Fruit fly (Drosophila melanogaster) whole organism, embryonic: ENCODE results near the gene sea.

Experiments used
- Ada2b ChIP-seq: fragments of 200-800 bp; sonication (Bioruptor generic); IDR thresholded peaks from 2 replicates; pipeline ENCODE4 v1.3.6; 2022; ENCODE audit warnings: missing biosample characterization, missing genetic modification characterization
- B-H2 ChIP-seq: fragments of 200-800 bp; sonication (Bioruptor generic); optimal IDR thresholded peaks from 2 replicates; lab custom pipeline; 2018; ENCODE audit warnings: missing biosample characterization, mild to moderate bottlenecking, missing genetic modification characterization
- Bteb2 ChIP-seq: fragments of 200-800 bp; sonication (Bioruptor generic); optimal IDR thresholded peaks from 2 replicates; lab custom pipeline; 2016; ENCODE audit warnings: missing biosample characterization, missing genetic modification characterization
- CG1024 ChIP-seq: fragments of 200-800 bp; sonication (Bioruptor generic); IDR thresholded peaks from 2 replicates; pipeline ENCODE4 v1.3.6; 2022; ENCODE audit warnings: missing biosample characterization, missing genetic modification characterization
- CG11695 ChIP-seq: fragments of 200-800 bp; sonication (Bioruptor generic); IDR thresholded peaks from 3 replicates; pipeline ENCODE4 v1.3.6; 2022; ENCODE audit warnings: missing biosample characterization, missing genetic modification characterization
- CG14014 ChIP-seq: fragments of 200-800 bp; sonication (Bioruptor generic); IDR thresholded peaks from 2 replicates; pipeline ENCODE4 v1.3.6; 2022; ENCODE audit warnings: missing biosample characterization, missing genetic modification characterization
- CG1647 ChIP-seq: fragments of 200-800 bp; sonication (Bioruptor generic); optimal IDR thresholded peaks from 3 replicates; lab custom pipeline; 2016; ENCODE audit warnings: missing biosample characterization, missing genetic modification characterization
- CG17328 ChIP-seq: fragments of 200-800 bp; sonication (Bioruptor generic); IDR thresholded peaks from 2 replicates; pipeline ENCODE4 v1.3.6; 2022; ENCODE audit warnings: missing biosample characterization, missing genetic modification characterization
- CG17912 ChIP-seq: fragments of 200-800 bp; sonication (Bioruptor generic); optimal IDR thresholded peaks from 2 replicates; lab custom pipeline; 2018; ENCODE audit warnings: missing biosample characterization, mild to moderate bottlenecking, missing genetic modification characterization
- CG18262 ChIP-seq: fragments of 200-800 bp; optimal IDR thresholded peaks from 3 replicates; lab custom pipeline; 2019; ENCODE audit warnings: missing biosample characterization, mild to moderate bottlenecking, missing genetic modification characterization, moderate library complexity
- CG2202 ChIP-seq: fragments of 200-800 bp; sonication (Bioruptor generic); optimal IDR thresholded peaks from 2 replicates; lab custom pipeline; 2018; ENCODE audit warnings: missing biosample characterization, mild to moderate bottlenecking, missing genetic modification characterization
- CG2712 ChIP-seq: fragments of 200-800 bp; optimal IDR thresholded peaks from 3 replicates; lab custom pipeline; 2019; ENCODE audit warnings: missing biosample characterization, mild to moderate bottlenecking, missing genetic modification characterization, moderate library complexity
- CG3065 ChIP-seq: fragments of 200-800 bp; sonication (Bioruptor generic); optimal IDR thresholded peaks from 2 replicates; lab custom pipeline; 2016; ENCODE audit warnings: missing biosample characterization, missing genetic modification characterization
- CG32532 ChIP-seq: fragments of 200-800 bp; sonication (Bioruptor generic); IDR thresholded peaks from 2 replicates; pipeline ENCODE4 v1.3.6; 2022; ENCODE audit warnings: missing biosample characterization, missing genetic modification characterization
- CG6254 ChIP-seq: fragments of 200-800 bp; sonication (Bioruptor generic); optimal IDR thresholded peaks from 3 replicates; lab custom pipeline; 2017; ENCODE audit warnings: mild to moderate bottlenecking, missing biosample characterization, missing genetic modification reagents, missing genetic modification characterization
- CG7357 ChIP-seq: fragments of 200-800 bp; sonication (Bioruptor generic); IDR thresholded peaks from 3 replicates; pipeline ENCODE4 v1.3.6; 2022; ENCODE audit warnings: missing biosample characterization, missing genetic modification characterization
- CG7963 ChIP-seq: fragments of 200-800 bp; sonication (Bioruptor generic); IDR thresholded peaks from 3 replicates; pipeline ENCODE4 v1.3.6; 2022; ENCODE audit warnings: missing biosample characterization, missing genetic modification characterization; ENCODE audit not compliant: partially characterized antibody
- Doc3 ChIP-seq: fragments of 200-800 bp; sonication (Bioruptor generic); IDR thresholded peaks from 3 replicates; pipeline ENCODE4 v1.3.6; 2022; ENCODE audit warnings: missing biosample characterization, missing genetic modification characterization; ENCODE audit not compliant: partially characterized antibody
- Eip74EF ChIP-seq, 2 experiments: fragments of 200-800 bp in 1 of 2; fragments of >200 bp in 1 of 2; sonication (Bioruptor generic) in 1 of 2; optimal IDR thresholded peaks; 2 replicates each; lab custom pipeline; 2017 to 2019; ENCODE audit warnings: missing biosample characterization in 2 of 2, missing genetic modification characterization in 2 of 2, mild to moderate bottlenecking in 1 of 2, moderate library complexity in 1 of 2
- Ets97D ChIP-seq: fragments of 200-800 bp; sonication (Bioruptor generic); optimal IDR thresholded peaks from 3 replicates; lab custom pipeline; 2016; ENCODE audit warnings: missing biosample characterization, missing genetic modification characterization
- GATAe ChIP-seq: fragments of 200-800 bp; sonication (Bioruptor generic); conservative IDR thresholded peaks from 2 replicates; pipeline ENCODE4 v1.3.6; 2022; ENCODE audit warnings: missing biosample characterization, missing genetic modification characterization
- HHEX ChIP-seq: fragments of 200-800 bp; sonication (Bioruptor generic); optimal IDR thresholded peaks from 3 replicates; lab custom pipeline; 2017; ENCODE audit warnings: missing biosample characterization, mild to moderate bottlenecking, missing genetic modification characterization, missing genetic modification reagents
- Hr78 ChIP-seq, 2 experiments: fragments of 200-800 bp in 1 of 2; fragments of >200 bp in 1 of 2; sonication (Bioruptor generic) in 1 of 2; optimal IDR thresholded peaks; 2 replicates each; lab custom pipeline; 2017 to 2019; ENCODE audit warnings: missing biosample characterization in 2 of 2, missing genetic modification characterization in 2 of 2, mild to moderate bottlenecking in 1 of 2, moderate library complexity in 1 of 2
- Meics ChIP-seq: fragments of 200-800 bp; sonication (Bioruptor generic); optimal IDR thresholded peaks from 2 replicates; lab custom pipeline; 2017; ENCODE audit warnings: missing biosample characterization, mild to moderate bottlenecking, missing genetic modification characterization
- NC2β ChIP-seq: fragments of 200-800 bp; sonication (Bioruptor generic); optimal IDR thresholded peaks from 2 replicates; lab custom pipeline; 2016; ENCODE audit warnings: missing biosample characterization, missing genetic modification characterization
- Ssrp ChIP-seq: fragments of 200-800 bp; sonication (Bioruptor generic); optimal IDR thresholded peaks from 2 replicates; lab custom pipeline; 2018; ENCODE audit warnings: missing biosample characterization, mild to moderate bottlenecking, missing genetic modification characterization, moderate library complexity
- Trl ChIP-seq, 3 experiments: fragments of >200 bp in 2 of 3; fragments of 200-800 bp in 1 of 3; sonication (Bioruptor generic) in 1 of 3; optimal IDR thresholded peaks; 2 replicates in 1 of 3; 3 replicates in 2 of 3; lab custom pipeline; 2016 to 2017; ENCODE audit warnings: missing biosample characterization in 1 of 3, missing genetic modification characterization in 1 of 3
- ara ChIP-seq: fragments of 200-800 bp; sonication (Bioruptor generic); IDR thresholded peaks from 2 replicates; pipeline ENCODE4 v1.3.6; 2022; ENCODE audit warnings: missing biosample characterization, missing genetic modification characterization
- bsh ChIP-seq, 2 experiments: fragments of 200-800 bp; sonication (Bioruptor generic); optimal IDR thresholded peaks; 2 replicates each; lab custom pipeline; 2017 to 2018; ENCODE audit warnings: mild to moderate bottlenecking in 2 of 2, missing biosample characterization in 2 of 2, missing genetic modification characterization in 2 of 2, moderate library complexity in 1 of 2
- cad ChIP-seq: fragments of >200 bp; optimal IDR thresholded peaks from 2 replicates; lab custom pipeline; 2017; ENCODE audit warnings: missing biosample characterization, missing genetic modification characterization
- en ChIP-seq: fragments of 200-800 bp; sonication (Bioruptor generic); optimal IDR thresholded peaks from 2 replicates; lab custom pipeline; 2016; ENCODE audit warnings: missing biosample characterization, missing genetic modification characterization
- eve ChIP-seq, 2 experiments: fragments of >200 bp; optimal IDR thresholded peaks; 2 replicates each; lab custom pipeline; 2017; ENCODE audit warnings: missing biosample characterization in 2 of 2, missing genetic modification characterization in 2 of 2
- ewg ChIP-seq: fragments of 200-800 bp; sonication (Bioruptor generic); optimal IDR thresholded peaks from 3 replicates; lab custom pipeline; 2017; ENCODE audit warnings: mild to moderate bottlenecking, missing biosample characterization, missing genetic modification reagents, missing genetic modification characterization
- gce ChIP-seq: fragments of 200-800 bp; sonication (Bioruptor generic); IDR thresholded peaks from 3 replicates; pipeline ENCODE4 v1.3.6; 2022; ENCODE audit warnings: missing biosample characterization, missing genetic modification characterization
- gem ChIP-seq: fragments of 200-800 bp; sonication (Bioruptor generic); optimal IDR thresholded peaks from 2 replicates; lab custom pipeline; 2019; ENCODE audit warnings: missing biosample characterization, mild to moderate bottlenecking, missing genetic modification characterization, moderate library complexity
- grau ChIP-seq: fragments of 200-800 bp; optimal IDR thresholded peaks from 3 replicates; lab custom pipeline; 2019; ENCODE audit warnings: missing biosample characterization, mild to moderate bottlenecking, missing genetic modification characterization, moderate library complexity
- gro ChIP-seq: fragments of 200-800 bp; sonication (Bioruptor generic); optimal IDR thresholded peaks from 2 replicates; lab custom pipeline; 2016; ENCODE audit warnings: missing biosample characterization, missing genetic modification characterization
- org-1 ChIP-seq: fragments of 200-800 bp; sonication (Bioruptor generic); optimal IDR thresholded peaks from 2 replicates; lab custom pipeline; 2017; ENCODE audit warnings: missing biosample characterization, missing genetic modification characterization
- twi ChIP-seq: fragments of 200-800 bp; optimal IDR thresholded peaks from 2 replicates; lab custom pipeline; 2019; ENCODE audit warnings: missing biosample characterization, mild to moderate bottlenecking, missing genetic modification characterization, moderate library complexity
- wdn ChIP-seq: fragments of 200-800 bp; sonication (Bioruptor generic); IDR thresholded peaks from 2 replicates; pipeline ENCODE4 v1.3.6; 2022; ENCODE audit warnings: missing biosample characterization, missing genetic modification characterization
- yki ChIP-seq: fragments of >200 bp; optimal IDR thresholded peaks from 3 replicates; lab custom pipeline; 2018
- z ChIP-seq: fragments of 200-800 bp; sonication (Bioruptor generic); IDR thresholded peaks from 3 replicates; pipeline ENCODE4 v1.3.6; 2022; ENCODE audit warnings: missing biosample characterization, missing genetic modification characterization

sea gene

dm6 chr3R:11613252-11614036, 46.6 kb upstream of the sea start (continued):
- peak; percentile 68 for TF ChIP-seq NC2β (GFP tag; lab: Kevin White, UChicago)
- peak; percentile 89 for TF ChIP-seq CG32532
- TF ChIP-seq CG11695 (GFP tag; lab: Robert Waterston, UW) = 0 out of 3 replicates have a peak, but pooled peaks have one; percentile 12
- TF ChIP-seq CG1647 (GFP tag; lab: Kevin White, UChicago) = peak; percentile 69
- TF ChIP-seq ara (GFP tag; lab: Robert Waterston, UW) = no peak

- TF ChIP-seq gro = no peak
- TF ChIP-seq Ssrp (tag; lab: Kevin White, UChicago) = no peak
- no peak for TF ChIP-seq en (GFP tag; lab: Kevin White, UChicago)
- no peak for TF ChIP-seq Bteb2 (GFP tag; lab: Kevin White, UChicago)
- TF ChIP-seq GATAe (GFP tag; lab: Robert Waterston, UW) = no peak
- TF ChIP-seq HHEX (GFP tag; lab: Kevin White, UChicago) = no peak
- TF ChIP-seq Ada2b (GFP tag; lab: Robert Waterston, UW) = no peak
Measured at dm6 chr3R:11612467-11612866, 45.6 kb upstream of the sea start.

dm6 chr3R:11606679-11607078, 39.8 kb upstream of the sea start:
- no peak for TF ChIP-seq cad (GFP tag; lab: Kevin White, UChicago)
- peak; percentile 26 for TF ChIP-seq CG2712 (tag; lab: Kevin White, UChicago)
- TF ChIP-seq Meics (GFP tag; lab: Kevin White, UChicago) = no peak
- peak in 1 of 2 experiments; percentile 20 for TF ChIP-seq bsh (GFP tag; optimal IDR thresholded peaks at IDR 0.05; lab: Kevin White, UChicago)
- TF ChIP-seq CG17912 (GFP tag; lab: Kevin White, UChicago) = no peak
- TF ChIP-seq gem = peak; percentile 24
- TF ChIP-seq CG1024 (GFP tag; lab: Robert Waterston, UW) = no peak
- TF ChIP-seq Ssrp (tag; lab: Kevin White, UChicago) = peak; percentile 11
- peak; percentile 13 for TF ChIP-seq CG18262
- peak in 1 of 2 experiments; percentile 8 for TF ChIP-seq Trl (optimal IDR thresholded peaks at IDR 0.05; lab: Kevin White, UChicago)
- no peak for TF ChIP-seq Trl (GFP tag; optimal IDR thresholded peaks at IDR 0.05; lab: Kevin White, UChicago)
- TF ChIP-seq grau = peak; percentile 73
- no peak for TF ChIP-seq org-1 (GFP tag; lab: Kevin White, UChicago)
- no peak for TF ChIP-seq CG14014 (GFP tag; lab: Robert Waterston, UW)
- no peak for TF ChIP-seq Ets97D (GFP tag; lab: Kevin White, UChicago)
- TF ChIP-seq twi (tag; lab: Kevin White, UChicago) = no peak

dm6 chr3R:11604654-11605436, 38.0 kb upstream of the sea start:
- TF ChIP-seq Doc3 (GFP tag; lab: Robert Waterston, UW) (peak; percentile 50; the same call in 1 of the 3 replicates), CG6254 (GFP tag; lab: Kevin White, UChicago) (peak; percentile 40), CG2202 (no peak), eve (GFP tag; optimal IDR thresholded peaks at IDR 0.05; lab: Kevin White, UChicago) (peak in 1 of 2 experiments; percentile 52), B-H2 (GFP tag; lab: Kevin White, UChicago) (no peak), gce (GFP tag; lab: Robert Waterston, UW) (peak; percentile 49; the same call in 1 of the 3 replicates), CG7357 (GFP tag; lab: Robert Waterston, UW) (peak; percentile 30; the same call in 1 of the 3 replicates), z (GFP tag; lab: Robert Waterston, UW) (peak; percentile 64; the same call in 1 of the 3 replicates), ewg (GFP tag; lab: Kevin White, UChicago) (peak; percentile 32), Ada2b (GFP tag; lab: Robert Waterston, UW) (no peak), CG3065 (no peak), CG7963 (GFP tag; lab: Robert Waterston, UW) (peak; percentile 52; the same call in 2 of the 3 replicates), Eip74EF (GFP tag; optimal IDR thresholded peaks at IDR 0.05; lab: Kevin White, UChicago) (peak in 1 of 2 experiments; percentile 4), CG17328 (GFP tag; lab: Robert Waterston, UW) (no peak), Hr78 (GFP tag; optimal IDR thresholded peaks at IDR 0.05; lab: Kevin White, UChicago) (no peak), yki (peak; percentile 99), bsh (GFP tag; optimal IDR thresholded peaks at IDR 0.05; lab: Kevin White, UChicago) (peak in 1 of 2 experiments; percentile 72), wdn (GFP tag; lab: Robert Waterston, UW) (no peak)
